Worm (Caenorhabditis elegans): Measurements from ENCODE around the gene F59E12.8.

F59E12.8 gene

DNA sequence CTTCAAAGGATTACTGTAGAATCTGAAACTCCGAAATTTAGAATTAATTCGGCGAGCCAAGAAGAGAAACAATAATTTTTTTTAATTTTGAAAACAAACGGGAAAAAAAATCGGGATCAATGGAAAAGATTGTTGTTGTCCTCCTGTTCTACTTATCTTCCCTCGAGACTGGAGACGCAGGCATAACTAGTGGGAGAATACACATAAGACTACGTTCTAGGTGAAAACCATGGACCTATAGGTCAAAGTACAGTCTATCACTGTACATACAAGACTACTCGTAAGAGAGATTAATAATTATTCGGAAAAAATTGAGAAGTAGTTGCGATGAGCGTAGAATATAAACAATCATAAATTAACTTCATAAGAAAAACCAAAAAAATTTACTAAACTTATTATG lies 17.4 kb downstream of the F59E12.8 start, which contains the start of gene dhs-6 (continued):
- TF ChIP-seq aptf-3 (GFP tag; IDR thresholded peaks at IDR 0.05) (no peak), K11D2.4 (GFP tag; IDR thresholded peaks at IDR 0.05) (no peak), Y53G8AR.9 (GFP tag; conservative IDR thresholded peaks at IDR 0.05) (no peak), B0019.2 (GFP tag; conservative IDR thresholded peaks at IDR 0.05) (no peak), egl-18 (GFP tag; IDR thresholded peaks at IDR 0.05) (no peak), ztf-25 (GFP tag; IDR thresholded peaks at IDR 0.05) (no peak), nhr-27 (tag; optimal IDR thresholded peaks at IDR 0.05) (no peak), zfh-2 (GFP tag; conservative IDR thresholded peaks at IDR 0.05) (no peak), ZK185.1 (tag; optimal IDR thresholded peaks at IDR 0.05; ENCODE audit: poor library complexity, severe bottlenecking) (peak; percentile 49), rpc-1 (optimal IDR thresholded peaks at IDR 0.05) (no peak), rpc-1 (tag; optimal IDR thresholded peaks at IDR 0.05) (no peak), dpl-1 (GFP tag; optimal IDR thresholded peaks at IDR 0.05) (no peak), snpc-4 (GFP tag; optimal IDR thresholded peaks at IDR 0.05) (no peak), snpc-4 (tag; optimal IDR thresholded peaks at IDR 0.05) (peak in 2 of 4 experiments; percentile 37 to 39), Y56A3A.18 (GFP tag; IDR thresholded peaks at IDR 0.05) (no peak)

ce11 chrII:5607756-5608155 lies 29.0 kb downstream of the F59E12.8 start, which contains the start of gene C17G10.7:
Gene C17G10.7 (minus strand): TSS chrII:5607856.
- no peak for TF ChIP-seq let-607 (tag; optimal IDR thresholded peaks at IDR 0.05)
- no peak for TF ChIP-seq F33H1.4 (GFP tag; IDR thresholded peaks at IDR 0.05)
- TF ChIP-seq nhr-120 (GFP tag; IDR thresholded peaks at IDR 0.05), result no peak
- TF ChIP-seq F10E7.11 (tag; optimal IDR thresholded peaks at IDR 0.05), result no peak
- no peak for TF ChIP-seq lin-54 (GFP tag; optimal IDR thresholded peaks at IDR 0.05)
- no peak for TF ChIP-seq F57A8.1 (GFP tag; optimal IDR thresholded peaks at IDR 0.05)

DNA sequence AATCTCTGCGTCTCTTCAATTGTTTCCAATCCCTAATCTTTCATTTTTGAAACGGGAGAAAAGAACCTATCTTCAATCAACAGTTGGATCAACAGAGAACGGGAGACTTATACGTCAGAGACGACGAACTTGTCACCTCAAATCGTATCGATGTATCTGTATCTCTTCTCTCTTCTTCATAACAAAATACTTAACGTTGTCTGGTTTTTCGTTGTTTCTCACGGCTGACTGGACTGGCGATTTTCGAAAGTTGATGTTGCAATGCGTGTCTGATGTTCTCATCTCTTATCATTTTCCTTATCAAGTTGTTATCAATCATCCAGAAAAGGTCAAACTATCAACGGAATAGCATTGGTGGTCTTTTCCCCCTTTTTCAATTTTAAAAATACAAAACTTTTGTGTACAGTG lies 31.2 kb downstream of the F59E12.8 start:
- TF ChIP-seq lag-1 (GFP tag; IDR thresholded peaks at IDR 0.05), result no peak
- TF ChIP-seq B0019.2 (GFP tag; conservative IDR thresholded peaks at IDR 0.05), result no peak
- TF ChIP-seq mxl-1 (tag; optimal IDR thresholded peaks at IDR 0.05), result no peak
- no peak for TF ChIP-seq chd-7 (tag; optimal IDR thresholded peaks at IDR 0.05)
- TF ChIP-seq ztf-25 (GFP tag; IDR thresholded peaks at IDR 0.05), result no peak
- no peak for TF ChIP-seq attf-5 (GFP tag; optimal IDR thresholded peaks at IDR 0.05)
- 0 out of 2 replicates have a peak, but pooled peaks have one; percentile 25 for TF ChIP-seq K11D2.4 (GFP tag; IDR thresholded peaks at IDR 0.05)
- peak; percentile 54 for TF ChIP-seq nhr-80 (tag; optimal IDR thresholded peaks at IDR 0.05)
- no peak for TF ChIP-seq D2030.7 (GFP tag; IDR thresholded peaks at IDR 0.05)
- no peak for TF ChIP-seq C06A6.2 (GFP tag; conservative IDR thresholded peaks at IDR 0.05)
- TF ChIP-seq Y95B8A.8 (GFP tag; IDR thresholded peaks at IDR 0.05), result no peak
- TF ChIP-seq somi-1 (GFP tag; optimal IDR thresholded peaks at IDR 0.05), result peak; percentile 77
- 0 out of 2 replicates have a peak, but pooled peaks have one; percentile 14 for TF ChIP-seq mcd-1 (GFP tag; IDR thresholded peaks at IDR 0.05)
- TF ChIP-seq unc-130 (GFP tag; optimal IDR thresholded peaks at IDR 0.05), result no peak
- TF ChIP-seq T07F8.4 (tag; optimal IDR thresholded peaks at IDR 0.05), result no peak
- TF ChIP-seq snpc-4 (GFP tag; optimal IDR thresholded peaks at IDR 0.05), result no peak
- TF ChIP-seq snpc-4 (tag; optimal IDR thresholded peaks at IDR 0.05), result peak in 1 of 4 experiments; percentile 40
- TF ChIP-seq ceh-91 (GFP tag; IDR thresholded peaks at IDR 0.05), result no peak
- no peak for TF ChIP-seq tbp1 (GFP tag; optimal IDR thresholded peaks at IDR 0.05)
- TF ChIP-seq lin-35 (GFP tag; optimal IDR thresholded peaks at IDR 0.05), result no peak
- no peak for TF ChIP-seq T26A5.8 (tag; optimal IDR thresholded peaks at IDR 0.05)
- TF ChIP-seq lin-40 (tag; optimal IDR thresholded peaks at IDR 0.05), result peak; percentile 80
- no peak for TF ChIP-seq aptf-3 (GFP tag; IDR thresholded peaks at IDR 0.05)
- TF ChIP-seq die-1 (tag; optimal IDR thresholded peaks at IDR 0.05), result peak; percentile 49
- no peak for TF ChIP-seq B0261.1 (tag; optimal IDR thresholded peaks at IDR 0.05)
- TF ChIP-seq cebp-2 (GFP tag; IDR thresholded peaks at IDR 0.05), result no peak
- TF ChIP-seq Y56A3A.18 (GFP tag; IDR thresholded peaks at IDR 0.05), result no peak
- TF ChIP-seq tbx-9 (tag; optimal IDR thresholded peaks at IDR 0.05; ENCODE audit: borderline replicate concordance), result no peak
- TF ChIP-seq F23B12.7 (tag; optimal IDR thresholded peaks at IDR 0.05; ENCODE audit: insufficient read depth), result no peak
- no peak for TF ChIP-seq ceh-100 (GFP tag; IDR thresholded peaks at IDR 0.05)
- no peak for TF ChIP-seq let-607 (tag; optimal IDR thresholded peaks at IDR 0.05)
- no peak for TF ChIP-seq fkh-3 (tag; optimal IDR thresholded peaks at IDR 0.05)
- TF ChIP-seq ZK185.1 (tag; optimal IDR thresholded peaks at IDR 0.05; ENCODE audit: poor library complexity, severe bottlenecking), result no peak
